Worm (Caenorhabditis elegans): ENCODE results near the gene ZK1128.3.

Gene ZK1128.3

ce11 chrIII:10123586-10124233, 5.0 kb upstream of the ZK1128.3 start, which contains the start of gene ttll-4:
Gene ttll-4 (plus strand): TSS chrIII:10124183.
- TF ChIP-seq egl-44 (GFP tag; IDR thresholded peaks at IDR 0.05) (0 out of 2 replicates have a peak, but pooled peaks have one; percentile 16), cebp-2 (GFP tag; IDR thresholded peaks at IDR 0.05) (no peak), lsl-1 (GFP tag; optimal IDR thresholded peaks at IDR 0.05) (peak; percentile 44), tbx-9 (tag; optimal IDR thresholded peaks at IDR 0.05; ENCODE audit: borderline replicate concordance) (no peak), aptf-2 (GFP tag; conservative IDR thresholded peaks at IDR 0.05) (no peak), tlf-1 (GFP tag; optimal IDR thresholded peaks at IDR 0.05) (no peak), fkh-3 (tag; optimal IDR thresholded peaks at IDR 0.05) (no peak), chd-7 (tag; optimal IDR thresholded peaks at IDR 0.05) (peak; percentile 6), tbp1 (GFP tag; optimal IDR thresholded peaks at IDR 0.05) (no peak), madf-10 (tag; optimal IDR thresholded peaks at IDR 0.05) (no peak), F57C9.4 (tag; optimal IDR thresholded peaks at IDR 0.05) (no peak), snpc-4 (GFP tag; optimal IDR thresholded peaks at IDR 0.05) (peak; percentile 19), snpc-4 (tag; optimal IDR thresholded peaks at IDR 0.05) (no peak), repo-1 (tag; optimal IDR thresholded peaks at IDR 0.05) (no peak), F57A8.1 (GFP tag; optimal IDR thresholded peaks at IDR 0.05) (no peak), unc-130 (GFP tag; optimal IDR thresholded peaks at IDR 0.05) (peak; percentile 23), egrh-3 (GFP tag; IDR thresholded peaks at IDR 0.05) (peak; percentile 63), sdz-38 (tag; optimal IDR thresholded peaks at IDR 0.05) (no peak), gei-17 (GFP tag; optimal IDR thresholded peaks at IDR 0.05) (no peak), mes-4 (tag; optimal IDR thresholded peaks at IDR 0.05) (no peak), T07F8.4 (tag; optimal IDR thresholded peaks at IDR 0.05) (no peak), bed-2 (GFP tag; IDR thresholded peaks at IDR 0.05) (0 out of 2 replicates have a peak, but pooled peaks have one; percentile 70), Y56A3A.18 (GFP tag; IDR thresholded peaks at IDR 0.05) (no peak), mel-28 (tag; optimal IDR thresholded peaks at IDR 0.05; ENCODE audit: borderline replicate concordance) (no peak), sea-2 (GFP tag; IDR thresholded peaks at IDR 0.05) (no peak), F10E7.11 (tag; optimal IDR thresholded peaks at IDR 0.05) (no peak), F33H1.4 (GFP tag; IDR thresholded peaks at IDR 0.05) (0 out of 2 replicates have a peak, but pooled peaks have one; percentile 32), nhr-27 (tag; optimal IDR thresholded peaks at IDR 0.05) (no peak), pha-4 (tag; optimal IDR thresholded peaks at IDR 0.05) (no peak), B0019.2 (GFP tag; conservative IDR thresholded peaks at IDR 0.05) (peak; percentile 56; the same call in 1 of the 2 replicates), ceh-58 (GFP tag; IDR thresholded peaks at IDR 0.05) (no peak), cebp-1 (GFP tag; IDR thresholded peaks at IDR 0.05) (peak; percentile 29; the same call in 1 of the 2 replicates), cebp-1 (tag; optimal IDR thresholded peaks at IDR 0.05) (peak; percentile 28), attf-5 (GFP tag; optimal IDR thresholded peaks at IDR 0.05) (peak; percentile 47), C06A6.2 (GFP tag; conservative IDR thresholded peaks at IDR 0.05) (peak; percentile 60; the same call in 1 of the 2 replicates), sptf-2 (GFP tag; optimal IDR thresholded peaks at IDR 0.05) (no peak), snpc-1.3 (tag; optimal IDR thresholded peaks at IDR 0.05; ENCODE audit: insufficient read depth) (no peak), xnd-1 (tag; optimal IDR thresholded peaks at IDR 0.05) (no peak), F37B4.10 (GFP tag; IDR thresholded peaks at IDR 0.05) (no peak), B0035.1 (tag; optimal IDR thresholded peaks at IDR 0.05) (no peak), rpc-1 (optimal IDR thresholded peaks at IDR 0.05) (no peak), rpc-1 (tag; optimal IDR thresholded peaks at IDR 0.05) (no peak), D2030.7 (GFP tag; IDR thresholded peaks at IDR 0.05) (peak; percentile 61; the same call in 1 of the 2 replicates), efl-1 (GFP tag; optimal IDR thresholded peaks at IDR 0.05) (no peak), zim-3 (tag; optimal IDR thresholded peaks at IDR 0.05) (no peak), lin-26 (GFP tag; IDR thresholded peaks at IDR 0.05) (no peak), egl-18 (GFP tag; IDR thresholded peaks at IDR 0.05) (no peak), ceh-91 (GFP tag; IDR thresholded peaks at IDR 0.05) (peak; percentile 46; the same call in 1 of the 2 replicates), C17E4.6 (GFP tag; IDR thresholded peaks at IDR 0.05) (no peak)
